Fruit fly (Drosophila melanogaster) whole organism, prepupa: ENCODE results near the gene CG8353.

ENCODE experiments used
- CG10669 ChIP-seq: fragments of 200-800 bp; sonication (Bioruptor generic); optimal IDR thresholded peaks from 3 replicates; lab custom pipeline; 2018; ENCODE audit warnings: missing biosample characterization, mild to moderate bottlenecking, missing genetic modification characterization, moderate library complexity
- CG11294 ChIP-seq: fragments of 200-800 bp; sonication (Bioruptor generic); IDR thresholded peaks from 2 replicates; pipeline ENCODE4 v1.3.6; 2022; ENCODE audit warnings: missing biosample characterization, missing genetic modification characterization
- CG15336 ChIP-seq: fragments of 200-800 bp; sonication (Bioruptor generic); IDR thresholded peaks from 2 replicates; pipeline ENCODE4 v1.3.6; 2022; ENCODE audit warnings: missing biosample characterization, missing genetic modification characterization
- CG3032 ChIP-seq: fragments of 200-800 bp; optimal IDR thresholded peaks from 2 replicates; lab custom pipeline; 2019; ENCODE audit warnings: missing biosample characterization, mild to moderate bottlenecking, missing genetic modification characterization, moderate library complexity
- CG31627 ChIP-seq: fragments of 200-800 bp; sonication (Bioruptor generic); optimal IDR thresholded peaks from 3 replicates; lab custom pipeline; 2016; ENCODE audit warnings: missing biosample characterization, missing genetic modification characterization
- CG32006 ChIP-seq: fragments of 200-800 bp; sonication (Bioruptor generic); optimal IDR thresholded peaks from 3 replicates; lab custom pipeline; 2017; ENCODE audit warnings: missing biosample characterization, mild to moderate bottlenecking, missing genetic modification characterization
- CG6163 ChIP-seq: fragments of 200-800 bp; sonication (Bioruptor generic); IDR thresholded peaks from 3 replicates; pipeline ENCODE4 v1.3.6; 2022; ENCODE audit warnings: missing biosample characterization, missing genetic modification characterization
- CG6276 ChIP-seq: fragments of 200-800 bp; sonication (Bioruptor generic); optimal IDR thresholded peaks from 2 replicates; lab custom pipeline; 2017; ENCODE audit warnings: missing biosample characterization, mild to moderate bottlenecking, missing genetic modification characterization
- CG6792 ChIP-seq: fragments of 200-800 bp; sonication (Bioruptor generic); optimal IDR thresholded peaks from 3 replicates; lab custom pipeline; 2016; ENCODE audit warnings: missing biosample characterization, missing genetic modification characterization
- CG6808 ChIP-seq: fragments of 200-800 bp; sonication (Bioruptor generic); optimal IDR thresholded peaks from 3 replicates; lab custom pipeline; 2017; ENCODE audit warnings: missing biosample characterization, missing genetic modification characterization, mild to moderate bottlenecking, moderate library complexity, missing genetic modification reagents
- CG7368 ChIP-seq: fragments of 200-800 bp; sonication (Bioruptor generic); optimal IDR thresholded peaks from 3 replicates; lab custom pipeline; 2016; ENCODE audit warnings: missing biosample characterization, missing genetic modification characterization
- CG8632 ChIP-seq: fragments of 200-800 bp; sonication (Bioruptor generic); optimal IDR thresholded peaks from 3 replicates; lab custom pipeline; 2016; ENCODE audit warnings: missing biosample characterization, missing genetic modification characterization
- Eip75B ChIP-seq: fragments of 200-800 bp; sonication (Bioruptor generic); optimal IDR thresholded peaks from 3 replicates; lab custom pipeline; 2016; ENCODE audit warnings: missing biosample characterization, missing genetic modification characterization
- Ets96B ChIP-seq: fragments of 200-800 bp; optimal IDR thresholded peaks from 2 replicates; lab custom pipeline; 2019; ENCODE audit warnings: missing biosample characterization, mild to moderate bottlenecking, missing genetic modification characterization, moderate library complexity
- Hr39 ChIP-seq: fragments of 200-800 bp; sonication (Bioruptor generic); optimal IDR thresholded peaks from 2 replicates; lab custom pipeline; 2016; ENCODE audit warnings: missing biosample characterization, missing genetic modification characterization
- Hr4 ChIP-seq: fragments of 200-800 bp; sonication (Bioruptor generic); optimal IDR thresholded peaks from 3 replicates; lab custom pipeline; 2016; ENCODE audit warnings: missing biosample characterization, missing genetic modification characterization
- Lpt ChIP-seq: fragments of 200-800 bp; sonication (Bioruptor generic); optimal IDR thresholded peaks from 3 replicates; lab custom pipeline; 2016; ENCODE audit warnings: missing biosample characterization, missing genetic modification characterization
- Sox102F ChIP-seq: fragments of 200-800 bp; sonication (Bioruptor generic); optimal IDR thresholded peaks from 2 replicates; lab custom pipeline; 2016; ENCODE audit warnings: missing biosample characterization, mild to moderate bottlenecking, missing genetic modification characterization
- acj6 ChIP-seq: fragments of 200-800 bp; sonication (Bioruptor generic); optimal IDR thresholded peaks from 3 replicates; lab custom pipeline; 2016; ENCODE audit warnings: missing biosample characterization, missing genetic modification characterization
- cyc ChIP-seq: fragments of 200-800 bp; sonication (Bioruptor generic); optimal IDR thresholded peaks from 3 replicates; lab custom pipeline; 2016; ENCODE audit warnings: missing biosample characterization, missing genetic modification characterization
- dsx ChIP-seq: fragments of 200-800 bp; optimal IDR thresholded peaks from 3 replicates; lab custom pipeline; 2019; ENCODE audit warnings: missing biosample characterization, mild to moderate bottlenecking, missing genetic modification characterization, moderate library complexity; ENCODE audit not compliant: poor library complexity, severe bottlenecking
- esn ChIP-seq: fragments of 200-800 bp; sonication (Bioruptor generic); optimal IDR thresholded peaks from 2 replicates; lab custom pipeline; 2016; ENCODE audit warnings: missing biosample characterization, mild to moderate bottlenecking, missing genetic modification characterization, moderate library complexity
- fkh ChIP-seq: fragments of 200-800 bp; sonication (Bioruptor generic); optimal IDR thresholded peaks from 3 replicates; lab custom pipeline; 2017; ENCODE audit warnings: missing biosample characterization, mild to moderate bottlenecking, missing genetic modification characterization, moderate library complexity
- salr ChIP-seq, 2 experiments: fragments of 200-800 bp; sonication (Bioruptor generic); optimal IDR thresholded peaks; 3 replicates each; lab custom pipeline; 2016 to 2018; ENCODE audit warnings: missing biosample characterization in 2 of 2, missing genetic modification characterization in 2 of 2, mild to moderate bottlenecking in 1 of 2
- spab ChIP-seq: fragments of 200-800 bp; sonication (Bioruptor generic); optimal IDR thresholded peaks from 2 replicates; lab custom pipeline; 2017; ENCODE audit warnings: missing biosample characterization, mild to moderate bottlenecking, missing genetic modification characterization, missing genetic modification reagents
- ss ChIP-seq, 2 experiments: fragments of 200-800 bp; sonication (Bioruptor generic); optimal IDR thresholded peaks; 2 replicates in 1 of 2; 3 replicates in 1 of 2; lab custom pipeline; 2017 to 2018; ENCODE audit warnings: mild to moderate bottlenecking in 2 of 2, missing biosample characterization in 2 of 2, missing genetic modification characterization in 2 of 2, moderate library complexity in 1 of 2
- svp ChIP-seq: fragments of 200-800 bp; sonication (Bioruptor generic); peaks from one replicate; lab custom pipeline; 2016; ENCODE audit warnings: missing biosample characterization, missing genetic modification characterization

The CG8353 gene

DNA sequence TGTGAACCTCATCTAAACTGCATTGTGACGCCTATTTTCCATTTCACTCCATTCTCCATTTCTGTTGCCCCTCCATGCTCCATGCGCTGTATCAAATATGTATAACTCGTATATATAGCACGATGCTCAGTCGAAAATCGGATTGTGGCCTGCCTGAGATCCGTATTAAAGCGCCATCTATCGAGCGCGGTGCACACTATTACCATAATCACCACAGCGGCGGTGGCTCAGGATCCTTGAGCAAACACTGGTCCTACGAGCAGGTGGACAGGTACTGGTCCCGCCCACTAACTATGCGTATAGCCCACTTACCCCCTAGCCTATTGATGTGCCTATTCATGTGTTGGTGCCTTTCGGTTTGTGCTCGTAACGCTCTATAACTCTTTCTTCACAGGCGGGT is 28.8 kb upstream of the CG8353 start:
- TF ChIP-seq CG15336 (no peak), cyc (GFP tag; lab: Kevin White, UChicago) (no peak), CG31627 (GFP tag; lab: Kevin White, UChicago) (no peak), CG10669 (GFP tag; lab: Kevin White, UChicago) (no peak), CG32006 (GFP tag; lab: Kevin White, UChicago) (no peak), CG3032 (tag; lab: Kevin White, UChicago) (no peak), esn (GFP tag; lab: Kevin White, UChicago) (no peak), CG6792 (GFP tag; lab: Kevin White, UChicago) (no peak), dsx (no peak), Hr4 (GFP tag; lab: Kevin White, UChicago) (no peak), Hr39 (no peak)

DNA sequence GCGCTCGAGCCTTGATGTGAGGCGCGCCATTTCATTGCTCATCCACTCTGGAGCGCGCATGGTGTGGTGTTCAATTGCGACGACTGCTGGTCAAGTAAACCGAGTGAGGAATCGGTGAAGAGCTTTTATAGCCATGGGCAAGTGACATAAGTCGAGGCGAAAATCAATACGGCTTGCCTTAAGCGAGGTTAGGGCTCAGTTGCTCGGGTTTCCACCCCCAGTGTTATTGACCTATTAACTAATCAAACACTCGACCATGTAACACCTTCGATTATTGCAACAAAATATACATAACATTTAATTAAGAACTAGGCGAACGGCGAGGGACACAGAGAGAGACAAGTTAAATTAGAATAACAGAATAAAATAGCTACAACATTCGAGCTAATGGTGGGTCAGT is 23.2 kb upstream of the CG8353 start, which contains the start of gene CG34134:
TSS of gene CG34134 (minus strand) at position 101 of the 400 bp plus-strand sequence.
- no peak for TF ChIP-seq CG11294 (GFP tag; lab: Robert Waterston, UW)
- TF ChIP-seq Ets96B, result no peak

DNA sequence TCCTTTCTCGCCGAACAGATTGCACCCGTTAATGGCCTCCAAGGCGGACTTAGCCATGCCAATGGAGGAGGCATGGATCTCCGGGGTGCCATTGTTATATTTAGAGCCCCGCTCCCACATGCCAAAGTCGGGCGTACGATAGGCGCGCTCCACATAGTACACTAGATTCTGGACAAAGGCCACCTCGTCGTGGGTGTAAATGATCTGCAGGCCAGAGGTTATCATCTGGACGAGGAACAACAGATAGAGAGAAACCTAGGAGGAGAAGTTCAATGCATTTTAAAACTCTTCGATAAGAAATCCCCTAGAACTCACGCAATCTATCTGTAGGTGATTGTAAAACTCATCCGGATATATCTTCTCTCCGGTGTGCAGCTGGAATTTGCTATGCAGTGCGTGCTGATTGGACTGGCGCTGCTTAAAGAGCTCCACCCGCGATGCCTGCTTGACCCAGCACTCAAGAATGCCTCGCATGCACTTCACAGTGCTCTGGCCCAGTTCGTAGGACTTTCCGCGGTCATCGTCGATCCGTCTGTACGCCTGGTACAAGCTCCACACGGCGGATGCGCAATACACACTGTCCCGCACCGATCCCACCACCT is 18.0 kb upstream of the CG8353 start:
- TF ChIP-seq svp (GFP tag; lab: Kevin White, UChicago), result peak; percentile 99
- TF ChIP-seq spab (GFP tag; lab: Kevin White, UChicago), result no peak
- TF ChIP-seq CG11294 (GFP tag; lab: Robert Waterston, UW), result no peak
- TF ChIP-seq CG6792 (GFP tag; lab: Kevin White, UChicago), result no peak

DNA sequence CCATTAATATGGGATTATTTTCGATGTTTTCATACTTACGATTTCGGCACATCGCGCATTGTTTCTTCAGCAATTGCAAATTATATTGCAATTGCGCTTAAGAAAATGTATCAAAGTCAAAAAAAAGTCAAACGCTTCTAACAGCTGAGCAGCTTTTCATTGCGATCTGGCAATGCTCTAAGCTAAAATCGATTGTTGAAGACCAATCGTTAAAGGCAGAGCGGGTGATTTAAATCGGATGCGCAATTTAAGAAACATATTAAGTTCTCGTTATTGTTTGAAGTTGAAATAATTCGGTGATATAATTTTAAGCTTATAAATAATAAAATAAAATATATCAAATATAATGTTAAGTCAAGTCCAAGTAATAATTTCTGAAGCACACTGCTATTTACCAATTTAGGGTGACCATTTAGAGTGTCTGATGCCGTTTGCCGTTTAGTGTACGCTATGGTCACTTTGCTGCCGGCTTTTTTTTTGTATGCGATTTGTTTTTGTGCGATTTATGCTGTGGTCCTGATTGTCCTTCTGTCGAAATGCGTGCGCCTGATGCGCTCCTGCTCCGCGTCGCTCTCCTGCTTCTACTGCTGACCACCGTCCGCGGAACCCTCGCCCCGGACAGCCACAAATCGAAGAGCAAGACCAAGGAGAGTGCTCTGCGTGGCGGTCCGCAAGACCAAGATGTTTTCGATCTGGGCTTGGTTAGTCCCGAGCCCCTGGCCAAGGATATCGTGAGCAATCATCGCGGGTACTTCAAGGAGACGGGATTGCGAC is 16.9 kb upstream of the CG8353 start, which contains the start of the genes CG8475 and CG8460:
TSS of gene CG8475 (minus strand) at position 162 of the 774 bp plus-strand sequence.
TSS of gene CG8460 (plus strand) at position 437 of the 774 bp plus-strand sequence.
- no peak for TF ChIP-seq salr (GFP tag; optimal IDR thresholded peaks at IDR 0.05; lab: Kevin White, UChicago)
- TF ChIP-seq acj6 (GFP tag; lab: Kevin White, UChicago), result no peak
- no peak for TF ChIP-seq Sox102F (GFP tag; lab: Kevin White, UChicago)
- TF ChIP-seq Ets96B, result no peak
- TF ChIP-seq Eip75B, result no peak

DNA sequence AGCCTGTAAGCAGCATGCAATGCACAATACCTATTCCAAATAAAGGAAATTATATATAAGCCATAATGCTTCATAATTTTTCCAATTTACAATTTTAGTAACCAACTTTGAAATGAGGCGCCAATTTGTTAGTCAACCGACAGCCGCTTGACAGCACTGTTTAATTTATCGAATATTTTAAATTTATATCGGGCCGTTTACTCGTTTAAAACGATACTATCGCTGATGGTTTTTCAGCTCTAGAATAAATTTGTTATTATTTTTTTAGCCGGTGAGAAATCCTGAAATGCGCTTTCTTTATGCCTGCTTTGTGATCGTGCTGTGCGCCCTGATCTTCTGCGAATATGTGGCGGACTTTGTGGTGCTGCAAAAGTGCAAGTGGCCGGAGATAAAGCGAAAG is 15.1 kb upstream of the CG8353 start, which contains the start of gene PGAP5:
TSS of gene PGAP5 (plus strand) at position 126 of the 400 bp plus-strand sequence.
- TF ChIP-seq Lpt (no peak), CG6163 (GFP tag; lab: Robert Waterston, UW) (no peak), CG7368 (no peak), CG31627 (GFP tag; lab: Kevin White, UChicago) (peak; percentile 0), esn (GFP tag; lab: Kevin White, UChicago) (peak; percentile 35), CG8632 (no peak)
- TF ChIP-seq, all 60 proteins: peak for 2

DNA sequence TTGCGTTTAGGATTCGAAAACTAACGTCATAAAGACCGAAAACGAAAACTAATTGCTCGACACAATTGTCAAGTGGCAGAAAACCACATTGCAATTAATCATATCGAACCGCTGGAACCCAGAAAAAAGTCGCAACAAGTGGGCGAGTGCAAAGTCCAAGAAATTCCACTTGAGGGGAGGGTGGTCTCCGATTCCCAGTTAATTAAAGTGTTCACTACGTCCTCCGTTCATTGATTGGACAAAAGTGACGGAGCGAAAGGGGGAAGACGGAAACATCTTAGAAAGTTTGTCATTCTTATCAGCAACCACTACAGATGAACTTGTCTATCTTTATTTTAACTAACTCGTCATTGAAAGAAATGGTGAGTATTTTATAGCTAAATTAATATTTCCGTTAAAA is 11.3 kb upstream of the CG8353 start:
- TF ChIP-seq svp (GFP tag; lab: Kevin White, UChicago), result no peak

DNA sequence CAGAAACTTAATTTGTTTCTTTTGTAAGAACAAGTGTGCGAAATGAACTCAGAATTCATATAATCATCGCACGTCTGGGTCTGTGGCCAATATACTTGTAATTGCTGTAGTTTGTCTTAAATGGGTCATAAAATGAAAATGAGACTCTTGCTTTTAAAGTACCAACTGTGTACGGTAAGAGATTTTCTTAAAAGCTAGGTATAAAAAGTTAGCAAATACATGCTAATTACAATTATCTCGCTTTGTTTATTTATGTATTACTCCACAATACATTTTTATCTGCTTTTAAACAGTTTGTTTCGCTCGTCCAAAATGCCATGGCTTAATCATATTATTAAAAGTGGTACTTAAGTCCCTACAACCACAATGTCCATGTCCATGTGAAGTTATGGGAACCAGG is 10.1 kb upstream of the CG8353 start:
- TF ChIP-seq fkh (GFP tag; lab: Kevin White, UChicago) (peak; percentile 3), Lpt (no peak)

DNA sequence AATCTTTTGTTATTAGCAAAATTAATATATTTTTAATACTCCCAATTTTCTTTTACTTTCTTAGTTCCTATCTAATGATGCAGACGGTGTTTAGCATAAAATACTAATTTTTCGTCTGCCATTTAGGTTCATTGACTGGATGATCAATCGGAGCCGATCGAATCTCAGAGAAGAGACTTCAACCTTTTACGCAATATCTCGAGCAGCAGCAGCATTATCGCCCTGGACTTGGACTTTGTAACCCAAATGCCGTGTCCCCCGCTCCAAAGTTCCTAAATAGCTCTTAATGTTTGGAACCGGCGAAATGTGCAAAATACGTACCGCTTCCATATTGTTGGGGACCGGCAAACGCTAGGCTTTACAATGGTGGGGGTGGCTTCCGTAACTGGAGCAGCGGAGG is 9.5 kb upstream of the CG8353 start:
- TF ChIP-seq CG6808 (GFP tag; lab: Kevin White, UChicago) (peak; percentile 19), salr (GFP tag; optimal IDR thresholded peaks at IDR 0.05; lab: Kevin White, UChicago) (no peak), svp (GFP tag; lab: Kevin White, UChicago) (peak; percentile 66), CG6276 (GFP tag; lab: Kevin White, UChicago) (peak; percentile 26), ss (GFP tag; optimal IDR thresholded peaks at IDR 0.05; lab: Kevin White, UChicago) (peak in 1 of 2 experiments; percentile 35)
